Worm (Caenorhabditis elegans): ENCODE measurements around the gene clhm-1.
"Not testable (repeated sequence)": the region's sequence is repeated elsewhere in the genome, so short reads cannot be mapped to it uniquely, and the experiment has no call there.

clhm-1 gene

DNA sequence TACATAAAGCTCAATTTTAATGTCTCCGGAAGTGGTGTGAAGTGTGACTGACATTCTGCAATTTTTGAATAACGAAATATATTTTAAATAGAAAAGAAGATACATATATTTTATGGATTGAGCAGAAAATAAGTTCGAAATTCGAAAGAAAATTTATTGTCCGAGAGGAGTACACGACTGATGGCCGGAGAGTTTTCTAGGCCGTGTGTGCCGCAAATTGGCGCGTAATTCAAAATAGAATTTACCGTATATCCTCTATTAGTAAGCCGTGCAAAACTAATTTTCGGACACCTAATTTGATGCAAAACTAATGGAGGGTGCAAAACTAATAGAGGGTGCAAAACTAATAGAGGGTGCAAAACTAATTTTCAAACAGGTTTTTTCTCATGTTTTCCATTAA, 42.5 kb upstream of the clhm-1 start, which contains the start of gene cyn-10 (continued):
- TF ChIP-seq F49E8.2 (tag; optimal IDR thresholded peaks at IDR 0.05; ENCODE audit: insufficient read depth) (no peak), F33H1.4 (GFP tag; IDR thresholded peaks at IDR 0.05) (peak; percentile 58), ceh-27 (GFP tag; optimal IDR thresholded peaks at IDR 0.05) (peak; percentile 85), snpc-3.4 (tag; optimal IDR thresholded peaks at IDR 0.05) (no peak), F57A8.1 (GFP tag; optimal IDR thresholded peaks at IDR 0.05) (no peak), F39B2.1 (GFP tag; IDR thresholded peaks at IDR 0.05) (0 out of 2 replicates have a peak, but pooled peaks have one; percentile 53), ztf-26 (tag; optimal IDR thresholded peaks at IDR 0.05) (no peak), F10E7.11 (tag; optimal IDR thresholded peaks at IDR 0.05) (peak; percentile 56), F57C9.4 (tag; optimal IDR thresholded peaks at IDR 0.05) (no peak), sea-2 (GFP tag; IDR thresholded peaks at IDR 0.05) (no peak), rec-8 (tag; optimal IDR thresholded peaks at IDR 0.05) (peak; percentile 28 to 61), atf-7 (tag; optimal IDR thresholded peaks at IDR 0.05) (peak; percentile 21), ceh-91 (GFP tag; IDR thresholded peaks at IDR 0.05) (peak; percentile 51), K12H6.12 (tag; optimal IDR thresholded peaks at IDR 0.05) (peak; percentile 31), ZK185.1 (tag; optimal IDR thresholded peaks at IDR 0.05; ENCODE audit: poor library complexity, severe bottlenecking) (peak; percentile 92), ekl-4 (GFP tag; IDR thresholded peaks at IDR 0.05) (peak; percentile 78), somi-1 (GFP tag; optimal IDR thresholded peaks at IDR 0.05) (no peak)

DNA sequence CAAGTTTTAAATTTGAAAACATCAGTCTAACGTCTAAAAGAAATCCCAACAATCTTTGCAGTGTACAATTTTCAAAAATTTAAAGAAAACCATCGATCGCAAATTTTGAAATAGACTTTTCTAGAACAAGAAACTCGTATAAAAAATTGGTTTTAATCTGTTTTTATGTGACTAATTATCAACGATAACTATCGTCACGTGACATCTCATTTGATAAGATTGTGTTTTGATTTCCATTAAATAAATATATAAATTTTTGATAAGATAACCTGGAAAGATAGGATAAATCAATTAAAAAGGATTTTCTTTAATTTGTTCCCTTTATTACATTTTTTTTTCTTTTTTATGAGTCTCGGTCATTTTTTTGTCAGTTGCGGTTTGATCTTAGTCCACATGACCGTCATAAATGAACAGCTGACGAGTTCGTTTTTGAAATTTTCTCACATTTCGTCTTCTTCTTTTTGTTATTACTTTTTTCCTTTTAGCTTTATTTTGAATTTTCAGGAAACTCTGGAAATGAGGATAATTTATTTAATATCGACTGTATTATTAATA, 38.8 kb upstream of the clhm-1 start, which contains the start of gene asm-1:
Gene asm-1 (plus strand): TSS at position 505 of the 555 bp plus-strand sequence.
- TF ChIP-seq mel-28 (tag; optimal IDR thresholded peaks at IDR 0.05; ENCODE audit: borderline replicate concordance): no peak
- peak; percentile 46 for TF ChIP-seq somi-1 (GFP tag; optimal IDR thresholded peaks at IDR 0.05)

DNA sequence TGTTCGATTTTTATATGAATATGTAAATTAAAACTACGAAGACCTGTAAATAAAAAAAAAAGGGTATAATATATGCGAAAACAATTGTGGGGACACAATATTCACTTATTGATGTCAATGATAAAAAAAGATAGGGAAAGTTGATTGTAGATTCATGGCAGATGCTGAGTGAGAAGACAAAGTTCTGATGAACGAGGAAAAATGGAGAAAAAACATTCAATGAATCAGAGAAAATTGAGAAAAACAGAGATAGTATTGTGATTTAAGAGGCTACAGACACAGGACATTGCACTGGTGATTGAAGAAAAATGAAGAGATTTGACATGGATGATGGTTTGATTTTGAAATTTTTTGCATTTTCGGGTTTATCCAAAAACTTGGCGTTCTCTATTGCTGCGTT, 37.9 kb upstream of the clhm-1 start:
- TF ChIP-seq hmg-1.2 (GFP tag; IDR thresholded peaks at IDR 0.05) (peak; percentile 42; the same call in 1 of the 2 replicates), sptf-2 (GFP tag; optimal IDR thresholded peaks at IDR 0.05) (no peak)

DNA sequence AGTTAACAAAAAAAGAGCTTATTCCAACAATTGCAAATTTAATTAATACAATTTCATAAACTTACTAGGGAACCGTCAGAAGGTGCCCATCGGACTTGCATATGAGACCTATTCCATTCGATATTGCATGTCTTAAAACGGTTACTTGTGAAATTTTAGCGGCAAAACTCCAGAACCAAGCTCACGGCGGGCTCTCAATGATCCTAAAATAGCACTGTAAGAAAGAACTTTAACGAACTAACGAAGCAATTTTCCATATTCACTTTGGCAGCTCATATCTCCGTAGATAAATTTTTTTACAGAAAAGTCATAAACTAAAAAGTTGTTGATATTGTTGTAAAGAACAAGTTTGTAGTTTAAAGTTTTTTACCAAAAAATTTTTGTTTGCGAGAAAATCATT, 36.8 kb upstream of the clhm-1 start, which contains the start of gene B0252.3:
Gene B0252.3 (minus strand): TSS at position 101 of the 400 bp plus-strand sequence.
- TF ChIP-seq nhr-27 (tag; optimal IDR thresholded peaks at IDR 0.05); T26A5.8 (tag; optimal IDR thresholded peaks at IDR 0.05); C06A6.2 (GFP tag; conservative IDR thresholded peaks at IDR 0.05): not testable (repeated sequence)

DNA sequence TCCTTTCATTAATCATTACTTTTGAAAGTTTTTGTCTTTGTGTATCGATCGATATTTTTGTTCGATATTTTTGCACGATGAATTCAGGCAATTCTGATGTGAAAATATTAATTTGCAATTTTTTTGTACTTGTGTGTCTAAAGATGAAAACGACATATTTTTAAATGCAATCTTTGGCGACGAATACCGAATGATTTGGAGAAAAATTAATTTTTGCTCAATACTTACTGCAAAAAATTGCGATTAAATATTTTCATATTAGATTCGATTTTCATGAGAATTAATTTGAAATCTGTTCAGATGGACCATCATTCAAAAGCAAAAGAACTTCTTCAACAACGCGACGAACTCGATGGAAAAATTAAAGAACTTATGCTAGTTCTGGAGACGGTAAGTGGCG, 31.0 kb upstream of the clhm-1 start, which contains the start of gene psmd-9:
Gene psmd-9 (plus strand): TSS at position 301 of the 400 bp plus-strand sequence.
- TF ChIP-seq F10E7.11 (tag; optimal IDR thresholded peaks at IDR 0.05) (no peak), sea-2 (GFP tag; IDR thresholded peaks at IDR 0.05) (no peak), ccch-3 (GFP tag; optimal IDR thresholded peaks at IDR 0.05) (no peak), dox-1 (GFP tag; IDR thresholded peaks at IDR 0.05) (no peak)

DNA sequence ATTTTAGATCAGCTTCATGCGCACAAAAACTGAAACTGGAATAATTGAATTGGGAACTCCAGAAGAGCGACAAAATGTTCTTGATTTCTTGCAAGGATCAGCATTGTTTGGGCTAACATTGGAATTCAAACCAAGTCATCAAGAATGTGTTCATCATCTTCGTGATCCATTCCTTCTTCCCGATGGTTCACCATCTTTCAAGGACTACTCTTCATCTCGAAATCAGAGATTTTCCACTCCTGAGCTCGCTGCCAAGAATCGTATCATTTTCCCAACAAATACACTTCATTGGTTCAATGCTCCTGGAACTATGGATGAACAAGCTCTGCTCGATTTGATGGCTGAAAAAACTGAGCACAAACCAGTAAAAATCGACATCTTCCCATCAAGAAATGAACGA, 29.9 kb upstream of the clhm-1 start:
- TF ChIP-seq athp-1 (tag; optimal IDR thresholded peaks at IDR 0.05) (no peak), tbx-9 (tag; optimal IDR thresholded peaks at IDR 0.05; ENCODE audit: borderline replicate concordance) (no peak), Y53G8AR.9 (GFP tag; conservative IDR thresholded peaks at IDR 0.05) (no peak)
